Worm (Caenorhabditis elegans) whole organism, L1 larva: ENCODE data around the gene C16A3.5.
A peak's percentile ranks its signal among the peaks of the same experiment; 100 is the strongest.

ENCODE experiments used
- C34B4.2 ChIP-seq: sonication (generic microtip); optimal IDR thresholded peaks from 2 replicates; lab custom pipeline; 2017; ENCODE audit warnings: mild to moderate bottlenecking, missing genetic modification characterization, missing compliant biosample characterization
- F16B12.6 ChIP-seq: fragments of 150-350 bp; optimal IDR thresholded peaks from 2 replicates; lab custom pipeline; 2014; ENCODE audit warnings: missing biosample characterization, missing genetic modification characterization
- ama-1 ChIP-seq: fragments of 150-350 bp; optimal IDR thresholded peaks from 2 replicates; lab custom pipeline; 2014
- blmp-1 ChIP-seq: fragments of 150-350 bp; optimal IDR thresholded peaks from 2 replicates; lab custom pipeline; 2014; ENCODE audit warnings: missing biosample characterization, missing genetic modification characterization
- ceh-63 ChIP-seq: fragments of 200-800 bp; sonication (Bioruptor generic); optimal IDR thresholded peaks from 2 replicates; lab custom pipeline; 2018; ENCODE audit warnings: mild to moderate bottlenecking, missing genetic modification characterization, missing compliant biosample characterization
- ceh-82 ChIP-seq, 3 experiments: fragments of 150-350 bp in 1 of 3; sonication (generic microtip) in 2 of 3; optimal IDR thresholded peaks; 2 replicates each; lab custom pipeline; 2014 to 2017; ENCODE audit warnings: missing biosample characterization in 3 of 3, missing genetic modification characterization in 3 of 3
- ceh-88 ChIP-seq: fragments of 200-800 bp; sonication (Bioruptor generic); IDR thresholded peaks from 2 replicates; pipeline ENCODE4 v1.3.6; 2022; ENCODE audit warnings: missing genetic modification characterization, missing compliant biosample characterization
- ces-1 ChIP-seq: fragments of 150-350 bp; optimal IDR thresholded peaks from 2 replicates; lab custom pipeline; 2014; ENCODE audit warnings: missing biosample characterization, missing genetic modification reagents, missing genetic modification characterization
- dpl-1 ChIP-seq, 3 experiments: fragments of 150-350 bp in 2 of 3; sonication (generic microtip) in 1 of 3; optimal IDR thresholded peaks; 2 replicates each; lab custom pipeline; 2014 to 2017; ENCODE audit warnings: missing biosample characterization in 3 of 3, missing genetic modification characterization in 3 of 3, missing genetic modification reagents in 3 of 3
- dsc-1 ChIP-seq: sonication (generic microtip); optimal IDR thresholded peaks from 2 replicates; lab custom pipeline; 2016; ENCODE audit warnings: mild to moderate bottlenecking, missing genetic modification characterization, missing compliant biosample characterization
- efl-1 ChIP-seq, 4 experiments: fragments of 150-350 bp; optimal IDR thresholded peaks in 3 of 4; peaks in 1 of 4; 1 replicate in 1 of 4; 2 replicates in 3 of 4; lab custom pipeline; 2014; ENCODE audit warnings: missing biosample characterization in 2 of 4, missing genetic modification characterization in 2 of 4, missing genetic modification reagents in 2 of 4
- efl-3 ChIP-seq: fragments of 200-800 bp; sonication (Bioruptor generic); optimal IDR thresholded peaks from 2 replicates; lab custom pipeline; 2018; ENCODE audit warnings: mild to moderate bottlenecking, missing genetic modification characterization, missing compliant biosample characterization
- egl-13 ChIP-seq: sonication (generic microtip); optimal IDR thresholded peaks from 2 replicates; lab custom pipeline; 2016; ENCODE audit warnings: missing genotype, missing genetic modification reagents, missing genetic modification characterization, missing compliant biosample characterization
- egl-27 ChIP-seq, 2 experiments: fragments of 150-350 bp in 1 of 2; sonication (generic microtip); optimal IDR thresholded peaks; 3 replicates each; lab custom pipeline; 2017 to 2018; ENCODE audit warnings: missing biosample characterization in 2 of 2, missing genetic modification characterization in 2 of 2, missing genetic modification reagents in 2 of 2
- elt-3 ChIP-seq, 6 experiments: fragments of 150-350 bp in 1 of 6; sonication (generic microtip); optimal IDR thresholded peaks; 2 replicates each; lab custom pipeline; 2017 to 2018; ENCODE audit warnings: missing biosample characterization in 6 of 6, missing genetic modification characterization in 6 of 6, inconsistent platforms in 1 of 6
- fkh-10 ChIP-seq: sonication (generic microtip); optimal IDR thresholded peaks from 2 replicates; lab custom pipeline; 2017; ENCODE audit warnings: missing biosample characterization, missing genetic modification reagents, missing genetic modification characterization
- fkh-4 ChIP-seq: sonication (generic microtip); optimal IDR thresholded peaks from 2 replicates; lab custom pipeline; 2016; ENCODE audit warnings: missing compliant biosample characterization, missing genetic modification characterization, borderline replicate concordance
- fos-1 ChIP-seq: fragments of 150-350 bp; optimal IDR thresholded peaks from 2 replicates; lab custom pipeline; 2014; ENCODE audit warnings: missing biosample characterization, missing genetic modification characterization
- grh-1 ChIP-seq: fragments of 200-800 bp; sonication (Bioruptor generic); IDR thresholded peaks from 2 replicates; pipeline ENCODE4 v1.3.6; 2022; ENCODE audit warnings: missing genetic modification reagents, missing genetic modification characterization, missing compliant biosample characterization
- hlh-4 ChIP-seq: sonication (generic microtip); optimal IDR thresholded peaks from 2 replicates; lab custom pipeline; 2016; ENCODE audit warnings: mild to moderate bottlenecking, missing genetic modification characterization, missing compliant biosample characterization
- hpl-2 ChIP-seq: fragments of 150-350 bp; optimal IDR thresholded peaks from 2 replicates; lab custom pipeline; 2014; ENCODE audit warnings: missing biosample characterization, missing genetic modification reagents, missing genetic modification characterization
- irx-1 ChIP-seq: sonication (generic microtip); optimal IDR thresholded peaks from 2 replicates; lab custom pipeline; 2016; ENCODE audit warnings: missing genetic modification characterization, missing compliant biosample characterization
- isw-1 ChIP-seq: fragments of 200-800 bp; sonication (Bioruptor generic); IDR thresholded peaks from 2 replicates; pipeline ENCODE4 v1.3.6; 2022; ENCODE audit warnings: missing genetic modification characterization, missing compliant biosample characterization
- lin-14 ChIP-seq: fragments of 200-800 bp; sonication (Bioruptor generic); optimal IDR thresholded peaks from 2 replicates; lab custom pipeline; 2018; ENCODE audit warnings: mild to moderate bottlenecking, missing genetic modification characterization, moderate library complexity, missing compliant biosample characterization
- lin-15B ChIP-seq: fragments of 150-350 bp; sonication (generic microtip); optimal IDR thresholded peaks from 3 replicates; lab custom pipeline; 2014; ENCODE audit warnings: missing biosample characterization, missing genetic modification characterization
- lin-35 ChIP-seq, 2 experiments: fragments of 150-350 bp; optimal IDR thresholded peaks; 2 replicates each; lab custom pipeline; 2014; ENCODE audit warnings: missing biosample characterization in 2 of 2, missing genetic modification characterization in 2 of 2, missing genetic modification reagents in 2 of 2
- lin-39 ChIP-seq: fragments of 150-350 bp; optimal IDR thresholded peaks from 2 replicates; lab custom pipeline; 2014; ENCODE audit warnings: missing biosample characterization, missing genetic modification reagents, missing genetic modification characterization
- mdl-1 ChIP-seq, 2 experiments: fragments of 150-350 bp; optimal IDR thresholded peaks; 2 replicates each; lab custom pipeline; 2014 to 2017; ENCODE audit warnings: missing biosample characterization in 2 of 2, missing genetic modification characterization in 2 of 2, inconsistent platforms in 1 of 2
- mep-1 ChIP-seq: fragments of 150-350 bp; optimal IDR thresholded peaks from 2 replicates; lab custom pipeline; 2014; ENCODE audit warnings: missing biosample characterization, missing genetic modification characterization
- nhr-11 ChIP-seq: fragments of 150-350 bp; optimal IDR thresholded peaks from 2 replicates; lab custom pipeline; 2014; ENCODE audit warnings: missing biosample characterization, missing genetic modification characterization
- nhr-12 ChIP-seq: sonication (generic microtip); optimal IDR thresholded peaks from 2 replicates; lab custom pipeline; 2017; ENCODE audit warnings: missing biosample characterization, missing genetic modification characterization
- nhr-19 ChIP-seq: fragments of 200-800 bp; sonication (Bioruptor generic); conservative IDR thresholded peaks from 2 replicates; pipeline ENCODE4 v1.3.6; 2022; ENCODE audit warnings: missing genetic modification characterization, missing compliant biosample characterization
- nhr-20 ChIP-seq: sonication (generic microtip); optimal IDR thresholded peaks from 2 replicates; lab custom pipeline; 2016; ENCODE audit warnings: mild to moderate bottlenecking, missing genetic modification characterization, missing compliant biosample characterization
- nhr-237 ChIP-seq: fragments of 150-350 bp; optimal IDR thresholded peaks from 2 replicates; lab custom pipeline; 2014; ENCODE audit warnings: missing biosample characterization, missing genetic modification characterization
- nhr-76 ChIP-seq: sonication (generic microtip); optimal IDR thresholded peaks from 2 replicates; lab custom pipeline; 2017; ENCODE audit warnings: missing biosample characterization, missing genetic modification characterization
- nhr-77 ChIP-seq: fragments of 150-350 bp; optimal IDR thresholded peaks from 2 replicates; lab custom pipeline; 2014; ENCODE audit warnings: missing biosample characterization, missing genetic modification characterization
- nhr-84 ChIP-seq: sonication (generic microtip); optimal IDR thresholded peaks from 2 replicates; lab custom pipeline; 2017; ENCODE audit warnings: missing biosample characterization, missing genetic modification characterization
- nhr-85 ChIP-seq: sonication (generic microtip); peaks from one replicate; lab custom pipeline; 2016; ENCODE audit warnings: missing genetic modification characterization, inconsistent platforms, missing compliant biosample characterization
- nhr-90 ChIP-seq: sonication (generic microtip); optimal IDR thresholded peaks from 2 replicates; lab custom pipeline; 2016; ENCODE audit warnings: mild to moderate bottlenecking, missing genetic modification characterization, missing compliant biosample characterization; ENCODE audit not compliant: poor library complexity
- pax-3 ChIP-seq: fragments of 200-800 bp; sonication (Bioruptor generic); optimal IDR thresholded peaks from 2 replicates; lab custom pipeline; 2018; ENCODE audit warnings: mild to moderate bottlenecking, missing genetic modification characterization, moderate library complexity, missing compliant biosample characterization
- pqm-1 ChIP-seq: sonication (generic microtip); optimal IDR thresholded peaks from 3 replicates; lab custom pipeline; 2017; ENCODE audit warnings: missing biosample characterization, missing genetic modification characterization
- rnt-1 ChIP-seq: sonication (generic microtip); optimal IDR thresholded peaks from 2 replicates; lab custom pipeline; 2016; ENCODE audit warnings: mild to moderate bottlenecking, missing genetic modification characterization, moderate library complexity, missing compliant biosample characterization
- snpc-4 ChIP-seq: fragments of 150-350 bp; optimal IDR thresholded peaks from 2 replicates; lab custom pipeline; 2014; ENCODE audit warnings: missing biosample characterization, missing genetic modification characterization
- snu-23 ChIP-seq: sonication (generic microtip); optimal IDR thresholded peaks from 2 replicates; lab custom pipeline; 2016; ENCODE audit warnings: missing genetic modification characterization, missing compliant biosample characterization
- sox-4 ChIP-seq: sonication (generic microtip); optimal IDR thresholded peaks from 2 replicates; lab custom pipeline; 2016; ENCODE audit warnings: missing genetic modification characterization, missing compliant biosample characterization
- sup-37 ChIP-seq: fragments of 200-800 bp; sonication (Bioruptor generic); optimal IDR thresholded peaks from 2 replicates; lab custom pipeline; 2018; ENCODE audit warnings: mild to moderate bottlenecking, missing genetic modification characterization, missing compliant biosample characterization
- unc-130 ChIP-seq: fragments of 150-350 bp; optimal IDR thresholded peaks from 2 replicates; lab custom pipeline; 2017; ENCODE audit warnings: missing biosample characterization, missing genetic modification characterization, inconsistent platforms
- unc-86 ChIP-seq: sonication (generic microtip); optimal IDR thresholded peaks from 2 replicates; lab custom pipeline; 2016; ENCODE audit warnings: missing genetic modification characterization, missing compliant biosample characterization
- xbp-1 ChIP-seq: sonication (generic microtip); optimal IDR thresholded peaks from 2 replicates; lab custom pipeline; 2016; ENCODE audit warnings: missing genetic modification characterization, missing compliant biosample characterization
- zag-1 ChIP-seq: fragments of 150-350 bp; optimal IDR thresholded peaks from 2 replicates; lab custom pipeline; 2014; ENCODE audit warnings: missing biosample characterization, missing genetic modification characterization
- ztf-4 ChIP-seq: fragments of 150-350 bp; optimal IDR thresholded peaks from 2 replicates; lab custom pipeline; 2014; ENCODE audit warnings: missing biosample characterization, missing genetic modification characterization

Gene C16A3.5

DNA sequence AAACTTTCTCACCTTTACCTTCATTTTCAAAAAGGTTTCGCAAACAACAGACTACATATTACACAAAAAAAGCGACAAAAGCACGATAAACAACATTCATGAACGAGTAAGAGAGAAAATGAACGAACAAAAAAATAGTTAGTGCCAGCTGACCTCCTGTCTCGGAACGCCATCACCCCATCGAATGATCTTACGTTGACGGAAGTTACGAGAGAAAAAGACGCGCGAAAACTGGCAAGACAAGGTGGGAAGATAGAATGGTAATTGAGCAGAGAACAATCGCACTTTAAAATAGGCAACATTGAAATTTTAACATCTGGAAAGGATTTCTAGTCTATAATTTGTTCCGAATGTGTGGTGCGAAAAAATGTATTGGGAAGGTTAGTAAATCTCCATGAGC is 39.6 kb downstream of the C16A3.5 start:
- TF ChIP-seq ceh-88 (no peak), nhr-237 (tag; lab: Kevin White, UChicago) (no peak), lin-14 (GFP tag; lab: Kevin White, UChicago) (peak; percentile 34), nhr-90 (peak; percentile 14), mep-1 (peak; percentile 32), elt-3 (tag; optimal IDR thresholded peaks at IDR 0.05; lab: Kevin White, UChicago) (peak in 1 of 6 experiments; percentile 6), dsc-1 (tag; lab: Kevin White, UChicago) (peak; percentile 69), irx-1 (no peak), ama-1 (peak; percentile 65), egl-27 (tag; optimal IDR thresholded peaks at IDR 0.05; lab: Kevin White, UChicago) (no peak), pqm-1 (tag; lab: Kevin White, UChicago) (no peak), fkh-4 (tag; lab: Kevin White, UChicago) (peak; percentile 42), nhr-84 (tag; lab: Kevin White, UChicago) (no peak), blmp-1 (tag; lab: Kevin White, UChicago) (peak; percentile 50), nhr-19 (peak; percentile 42), rnt-1 (tag; lab: Kevin White, UChicago) (peak; percentile 10), lin-35 (GFP tag; optimal IDR thresholded peaks at IDR 0.05; lab: Kevin White, UChicago) (peak in 1 of 2 experiments; percentile 45), ceh-63 (GFP tag; lab: Kevin White, UChicago) (no peak), lin-15B (no peak)

DNA sequence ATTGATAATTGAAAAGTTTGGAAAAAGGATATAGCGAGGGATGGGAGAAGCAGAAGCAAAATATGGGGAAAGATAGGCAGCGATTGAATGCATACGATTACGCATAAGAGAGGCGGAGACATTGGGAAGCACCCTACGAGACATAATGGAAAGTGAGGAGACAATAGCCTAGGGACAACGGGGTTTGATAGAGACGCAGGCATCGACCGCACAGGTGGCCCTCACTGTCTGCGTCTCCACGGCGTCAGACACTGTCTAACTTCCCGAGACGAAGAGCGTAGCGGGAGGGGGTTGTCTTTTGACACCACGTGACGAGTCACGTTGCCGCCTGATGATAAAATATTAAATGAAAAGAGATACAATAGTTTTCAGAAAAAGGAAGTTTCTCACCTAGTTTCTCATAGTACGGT is 40.4 kb downstream of the C16A3.5 start:
- TF ChIP-seq nhr-77 (tag; lab: Kevin White, UChicago) (peak; percentile 60), lin-14 (GFP tag; lab: Kevin White, UChicago) (peak; percentile 98), ces-1 (no peak), egl-27 (tag; optimal IDR thresholded peaks at IDR 0.05; lab: Kevin White, UChicago) (peak; percentile 51 to 73), fkh-10 (peak; percentile 54), sox-4 (peak; percentile 80), pax-3 (peak; percentile 88), nhr-85 (tag; lab: Kevin White, UChicago) (peak; percentile 99), snu-23 (GFP tag; lab: Kevin White, UChicago) (peak; percentile 95), grh-1 (GFP tag; lab: Robert Waterston, UW) (peak; percentile 92), lin-15B (no peak), nhr-12 (no peak), F16B12.6 (peak; percentile 31), zag-1 (no peak), egl-13 (tag; lab: Kevin White, UChicago) (peak; percentile 87), nhr-11 (peak; percentile 85), dpl-1 (GFP tag; optimal IDR thresholded peaks at IDR 0.05; lab: Kevin White, UChicago) (peak; percentile 59 to 72 (median 69)), hlh-4 (tag; lab: Kevin White, UChicago) (peak; percentile 23), nhr-84 (tag; lab: Kevin White, UChicago) (no peak), sup-37 (GFP tag; lab: Kevin White, UChicago) (peak; percentile 77), unc-86 (tag; lab: Kevin White, UChicago) (peak; percentile 93), ceh-82 (tag; optimal IDR thresholded peaks at IDR 0.05; lab: Kevin White, UChicago) (peak; percentile 72 to 87 (median 81)), ceh-63 (GFP tag; lab: Kevin White, UChicago) (no peak), ceh-88 (peak; percentile 80), unc-130 (peak; percentile 83), lin-39 (tag; lab: Kevin White, UChicago) (peak; percentile 67), isw-1 (GFP tag; lab: Robert Waterston, UW) (peak; percentile 87), blmp-1 (tag; lab: Kevin White, UChicago) (peak; percentile 54), hpl-2 (GFP tag; lab: Kevin White, UChicago) (peak; percentile 22), C34B4.2 (tag; lab: Kevin White, UChicago) (peak; percentile 53), efl-1 (optimal IDR thresholded peaks at IDR 0.05; lab: Kevin White, UChicago) (peak; percentile 91 to 99), efl-1 (GFP tag; optimal IDR thresholded peaks at IDR 0.05 in 1 of 2; lab: Kevin White, UChicago) (peak; percentile 65 to 98), snpc-4 (peak; percentile 73), ztf-4 (peak; percentile 89), xbp-1 (tag; lab: Kevin White, UChicago) (peak; percentile 91), nhr-76 (tag; lab: Kevin White, UChicago) (no peak), ama-1 (no peak), nhr-19 (peak; percentile 96), fos-1 (tag; lab: Kevin White, UChicago) (peak; percentile 60), mdl-1 (tag; optimal IDR thresholded peaks at IDR 0.05; lab: Kevin White, UChicago) (peak; percentile 68 to 98), nhr-20 (tag; lab: Kevin White, UChicago) (peak; percentile 98), efl-3 (GFP tag; lab: Kevin White, UChicago) (peak; percentile 61)
